Worm (Caenorhabditis elegans) whole organism, midembryonic: Measurements from ENCODE around the gene pyk-2.

Experiments
- T22C8.4 ChIP-seq: fragments of 200-800 bp; sonication (Bioruptor generic); IDR thresholded peaks from 2 replicates; pipeline ENCODE4 v1.3.6; 2022; ENCODE audit warnings: missing genetic modification characterization, missing compliant biosample characterization
- cog-1 ChIP-seq: sonication (generic microtip); optimal IDR thresholded peaks from 2 replicates; lab custom pipeline; 2016; ENCODE audit warnings: missing genetic modification characterization, missing compliant biosample characterization
- flt-1 ChIP-seq: fragments of 200-800 bp; sonication (Bioruptor generic); IDR thresholded peaks from 2 replicates; pipeline ENCODE4 v1.3.6; 2022; ENCODE audit warnings: missing genetic modification characterization, missing compliant biosample characterization
- klf-2 ChIP-seq: fragments of 200-800 bp; sonication (Bioruptor generic); conservative IDR thresholded peaks from 2 replicates; pipeline ENCODE4 v1.3.6; 2022; ENCODE audit warnings: missing genetic modification reagents, missing genetic modification characterization, missing compliant biosample characterization
- med-1 ChIP-seq: sonication (generic microtip); optimal IDR thresholded peaks from 2 replicates; lab custom pipeline; 2017; ENCODE audit warnings: missing genetic modification characterization, mild to moderate bottlenecking, missing compliant biosample characterization, antibody characterized with exemption, missing genetic modification reagents; ENCODE audit not compliant: insufficient read depth
- ref-1 ChIP-seq: fragments of 200-800 bp; sonication (Bioruptor generic); conservative IDR thresholded peaks from 2 replicates; pipeline ENCODE4 v1.3.6; 2022; ENCODE audit warnings: missing genetic modification reagents, missing genetic modification characterization, missing compliant biosample characterization
- tab-1 ChIP-seq: fragments of 200-800 bp; sonication (Bioruptor generic); IDR thresholded peaks from 2 replicates; pipeline ENCODE4 v1.3.6; 2022; ENCODE audit warnings: missing genetic modification characterization, missing compliant biosample characterization
- ztf-23 ChIP-seq: fragments of 200-800 bp; sonication (Bioruptor generic); IDR thresholded peaks from 2 replicates; pipeline ENCODE4 v1.3.6; 2022; ENCODE audit warnings: missing genetic modification reagents, missing genetic modification characterization, missing compliant biosample characterization
- ztf-29 ChIP-seq: fragments of 200-800 bp; sonication (Bioruptor generic); IDR thresholded peaks from 2 replicates; pipeline ENCODE4 v1.3.6; 2022; ENCODE audit warnings: missing genetic modification reagents, missing genetic modification characterization, missing compliant biosample characterization

pyk-2 gene

ce11 chrIV:10919770-10920169 lies 10.1 kb downstream of the pyk-2 start, which contains the start of gene rbr-2:
rbr-2 (plus strand) TSS chrIV:10920070.
- TF ChIP-seq tab-1 (no peak), ref-1 (GFP tag; lab: Robert Waterston, UW) (no peak), med-1 (GFP tag; lab: Kevin White, UChicago) (no peak), ztf-23 (GFP tag; lab: Robert Waterston, UW) (no peak), klf-2 (GFP tag; lab: Robert Waterston, UW) (no peak), T22C8.4 (GFP tag; lab: Robert Waterston, UW) (no peak), flt-1 (GFP tag; lab: Robert Waterston, UW) (no peak), cog-1 (tag; lab: Kevin White, UChicago) (no peak), ztf-29 (GFP tag; lab: Robert Waterston, UW) (no peak)

DNA sequence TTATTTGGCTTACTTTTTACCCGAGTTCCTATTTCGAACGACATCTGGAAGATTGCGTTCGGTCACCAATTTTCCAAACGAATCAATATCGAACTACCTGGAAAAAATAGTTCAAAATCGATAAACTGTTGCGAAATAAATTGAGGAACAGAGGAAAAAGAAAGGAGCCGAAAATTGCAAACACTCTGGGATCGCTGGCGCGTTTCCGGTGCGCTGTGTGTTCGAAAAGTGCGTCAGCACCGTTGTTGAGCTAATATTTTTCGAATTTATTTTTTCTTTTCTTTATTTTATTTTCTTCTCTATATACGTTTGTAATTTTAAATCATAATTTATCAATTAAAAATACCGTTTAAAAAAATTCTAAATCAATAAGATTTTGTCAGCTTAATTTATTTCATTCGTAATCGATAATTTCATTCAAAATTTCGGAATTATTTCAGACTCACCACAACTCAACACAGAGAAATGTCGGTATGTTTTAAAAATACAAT lies 23.4 kb downstream of the pyk-2 start, which contains the start of the genes dnc-1 and lsm-7:
Gene dnc-1 (minus strand): TSS at position 142 of the 491 bp plus-strand sequence.
Gene lsm-7 (plus strand): TSS at position 441 of the 491 bp plus-strand sequence.
- TF ChIP-seq flt-1 (GFP tag; lab: Robert Waterston, UW) (0 out of 2 replicates have a peak, but pooled peaks have one; percentile 37), ztf-23 (GFP tag; lab: Robert Waterston, UW) (no peak), klf-2 (GFP tag; lab: Robert Waterston, UW) (no peak), tab-1 (no peak), ztf-29 (GFP tag; lab: Robert Waterston, UW) (no peak), cog-1 (tag; lab: Kevin White, UChicago) (peak; percentile 35)

- TF ChIP-seq flt-1 (GFP tag; lab: Robert Waterston, UW) (0 out of 2 replicates have a peak, but pooled peaks have one; percentile 17), med-1 (GFP tag; lab: Kevin White, UChicago) (no peak)
Observed at ce11 chrIV:10933777-10934546, 24.2 kb downstream of the pyk-2 start.

DNA sequence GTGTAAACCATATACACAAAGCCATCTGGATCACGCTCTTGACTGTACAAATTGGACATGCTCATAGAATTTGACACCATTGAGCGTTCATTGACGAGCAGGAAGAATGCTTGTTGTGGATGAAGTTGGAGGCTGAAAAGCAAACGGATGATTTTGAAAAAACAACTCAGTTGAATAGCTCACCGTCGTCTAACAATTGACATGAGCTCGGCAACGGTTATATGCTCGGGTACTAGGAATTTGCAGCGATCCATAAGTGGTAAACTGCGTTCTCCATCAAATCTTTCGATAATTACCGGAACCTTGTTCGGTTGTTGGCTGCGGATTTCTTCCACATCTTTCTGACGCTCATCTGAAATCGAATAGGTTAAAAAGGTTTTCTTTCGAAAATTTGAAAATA lies 25.1 kb downstream of the pyk-2 start:
- TF ChIP-seq ztf-29 (GFP tag; lab: Robert Waterston, UW) = no peak
- TF ChIP-seq med-1 (GFP tag; lab: Kevin White, UChicago) = no peak
- no peak for TF ChIP-seq cog-1 (tag; lab: Kevin White, UChicago)
- TF ChIP-seq ref-1 (GFP tag; lab: Robert Waterston, UW) = no peak
- TF ChIP-seq klf-2 (GFP tag; lab: Robert Waterston, UW) = no peak

ce11 chrIV:10935336-10935735 lies 25.6 kb downstream of the pyk-2 start:
- TF ChIP-seq flt-1 (GFP tag; lab: Robert Waterston, UW) (0 out of 2 replicates have a peak, but pooled peaks have one; percentile 34), ztf-29 (GFP tag; lab: Robert Waterston, UW) (no peak), cog-1 (tag; lab: Kevin White, UChicago) (peak; percentile 70), med-1 (GFP tag; lab: Kevin White, UChicago) (no peak), klf-2 (GFP tag; lab: Robert Waterston, UW) (no peak), ztf-23 (GFP tag; lab: Robert Waterston, UW) (0 out of 2 replicates have a peak, but pooled peaks have one; percentile 19), ref-1 (GFP tag; lab: Robert Waterston, UW) (no peak)

DNA sequence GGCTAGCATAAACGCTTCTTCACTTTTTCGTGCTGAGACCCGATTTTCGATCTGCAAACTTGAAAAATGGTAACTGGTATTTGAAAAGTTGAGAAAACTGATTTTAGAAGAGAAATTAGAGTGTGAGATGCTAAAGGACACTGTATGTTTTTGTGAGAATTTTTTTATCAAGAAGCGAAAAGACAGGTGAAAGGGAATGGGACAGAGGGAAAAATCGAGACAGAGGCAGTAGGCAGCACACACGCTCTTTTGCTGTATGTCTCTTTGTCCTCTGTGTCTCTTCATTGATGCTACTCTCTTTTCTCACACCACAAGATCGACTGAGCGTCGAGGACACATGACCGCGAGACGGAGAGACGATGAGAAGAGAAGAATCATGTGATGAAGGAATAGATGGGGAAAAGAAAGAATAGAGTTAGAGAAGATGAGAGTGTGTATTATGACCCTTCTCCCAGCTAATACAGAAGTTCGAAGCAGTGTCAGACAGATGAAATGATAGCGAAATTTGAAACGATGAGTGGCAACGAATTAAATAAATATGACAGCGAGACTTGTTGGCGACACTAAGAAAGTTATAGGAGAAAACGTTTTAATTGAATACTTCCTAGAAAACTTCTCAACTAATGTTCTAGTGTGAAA lies 26.3 kb downstream of the pyk-2 start, which contains the start of gene lgg-2:
Gene lgg-2 (minus strand): TSS at position 51 of the 639 bp plus-strand sequence.
- peak; percentile 65 for TF ChIP-seq cog-1 (tag; lab: Kevin White, UChicago)
- TF ChIP-seq T22C8.4 (GFP tag; lab: Robert Waterston, UW) = no peak

- TF ChIP-seq flt-1 (GFP tag; lab: Robert Waterston, UW) (no peak), cog-1 (tag; lab: Kevin White, UChicago) (peak; percentile 25), T22C8.4 (GFP tag; lab: Robert Waterston, UW) (peak; percentile 74)
Observed at ce11 chrIV:10936906-10937540, 27.3 kb downstream of the pyk-2 start, which contains the start of gene fic-1. fic-1 (plus strand) TSS chrIV:10937454.

ce11 chrIV:10948797-10949196 lies 39.1 kb downstream of the pyk-2 start, which contains the start of gene Y69E1A.1:
Y69E1A.1 (minus strand) TSS chrIV:10948897.
- TF ChIP-seq ztf-29 (GFP tag; lab: Robert Waterston, UW) (no peak), med-1 (GFP tag; lab: Kevin White, UChicago) (no peak), ztf-23 (GFP tag; lab: Robert Waterston, UW) (no peak), cog-1 (tag; lab: Kevin White, UChicago) (no peak), flt-1 (GFP tag; lab: Robert Waterston, UW) (no peak), klf-2 (GFP tag; lab: Robert Waterston, UW) (no peak), ref-1 (GFP tag; lab: Robert Waterston, UW) (no peak), tab-1 (no peak), T22C8.4 (GFP tag; lab: Robert Waterston, UW) (no peak)

DNA sequence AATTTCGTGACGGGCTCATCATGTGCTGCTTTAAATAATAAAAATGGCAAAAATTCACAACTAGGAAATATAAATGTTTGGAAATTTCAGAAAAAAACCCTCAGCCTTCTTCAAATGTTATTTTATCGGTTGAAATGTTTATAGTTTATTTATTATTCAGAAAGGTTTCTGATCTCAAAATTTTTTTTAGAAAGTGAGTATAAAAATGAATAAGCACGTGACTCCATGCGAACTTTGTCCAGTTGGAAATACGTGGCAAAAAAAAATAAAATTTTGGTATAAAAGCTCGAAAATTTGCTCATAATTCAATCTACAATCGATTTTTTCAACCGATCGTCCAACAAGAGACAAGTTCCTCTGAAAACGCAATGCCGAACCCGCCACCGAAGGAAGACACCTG lies 39.8 kb downstream of the pyk-2 start, which contains the start of gene nsph-3.1:
Gene nsph-3.1 (plus strand): TSS at position 301 of the 400 bp plus-strand sequence.
- no peak for TF ChIP-seq ztf-29 (GFP tag; lab: Robert Waterston, UW)
- TF ChIP-seq med-1 (GFP tag; lab: Kevin White, UChicago) = no peak
- TF ChIP-seq ztf-23 (GFP tag; lab: Robert Waterston, UW) = no peak
- TF ChIP-seq flt-1 (GFP tag; lab: Robert Waterston, UW) = no peak
- no peak for TF ChIP-seq T22C8.4 (GFP tag; lab: Robert Waterston, UW)
- TF ChIP-seq ref-1 (GFP tag; lab: Robert Waterston, UW) = no peak
- no peak for TF ChIP-seq klf-2 (GFP tag; lab: Robert Waterston, UW)
- no peak for TF ChIP-seq tab-1
- no peak for TF ChIP-seq cog-1 (tag; lab: Kevin White, UChicago)
